Worm (Caenorhabditis elegans) whole organism, L4 larva: ENCODE results near the gene cutl-11.

Experiments used
- D1046.2 ChIP-seq: fragments of 200-800 bp; sonication (Bioruptor generic); IDR thresholded peaks from 2 replicates; pipeline ENCODE4 v1.3.6; 2022; ENCODE audit warnings: missing genetic modification characterization, missing compliant biosample characterization
- R02D3.7 ChIP-seq: fragments of 150-350 bp; sonication (generic microtip); optimal IDR thresholded peaks from 3 replicates; lab custom pipeline; 2014; ENCODE audit warnings: missing biosample characterization, missing genetic modification characterization
- T26A8.4 ChIP-seq: fragments of 200-800 bp; sonication (Bioruptor generic); IDR thresholded peaks from 2 replicates; pipeline ENCODE4 v1.3.6; 2022; ENCODE audit warnings: missing genetic modification characterization, missing compliant biosample characterization
- Y105C5A.15 ChIP-seq: fragments of 200-800 bp; sonication (Bioruptor generic); IDR thresholded peaks from 2 replicates; pipeline ENCODE4 v1.3.6; 2022; ENCODE audit warnings: missing genetic modification characterization, missing compliant biosample characterization
- Y48G9A.11 ChIP-seq: fragments of 200-800 bp; sonication (Bioruptor generic); IDR thresholded peaks from 2 replicates; pipeline ENCODE4 v1.3.6; 2022; ENCODE audit warnings: missing genetic modification reagents, missing genetic modification characterization, missing compliant biosample characterization
- ZK337.2 ChIP-seq: fragments of 200-800 bp; sonication (Bioruptor generic); IDR thresholded peaks from 2 replicates; pipeline ENCODE4 v1.3.6; 2022; ENCODE audit warnings: missing genetic modification reagents, missing genetic modification characterization, missing compliant biosample characterization
- aha-1 ChIP-seq: fragments of 150-350 bp; peaks from one replicate; lab custom pipeline; 2014; ENCODE audit warnings: missing biosample characterization, missing genetic modification characterization
- ama-1 ChIP-seq: fragments of 150-350 bp; optimal IDR thresholded peaks from 2 replicates; lab custom pipeline; 2014; ENCODE audit warnings: inconsistent platforms, mixed read lengths
- attf-4 ChIP-seq: sonication (generic microtip); optimal IDR thresholded peaks from 3 replicates; lab custom pipeline; 2017; ENCODE audit warnings: missing biosample characterization, missing genetic modification characterization
- cey-2 ChIP-seq: sonication (generic microtip); optimal IDR thresholded peaks from 3 replicates; lab custom pipeline; 2017; ENCODE audit warnings: missing genetic modification characterization, mild to moderate bottlenecking, missing compliant biosample characterization, antibody characterized with exemption, borderline replicate concordance; ENCODE audit not compliant: insufficient read depth
- ctbp-1 ChIP-seq: fragments of 200-800 bp; sonication (Bioruptor generic); IDR thresholded peaks from 2 replicates; pipeline ENCODE4 v1.3.6; 2022; ENCODE audit warnings: missing genetic modification reagents, missing genetic modification characterization, missing compliant biosample characterization
- daf-16 ChIP-seq, 3 experiments: sonication (generic microtip); optimal IDR thresholded peaks; 2 replicates each; lab custom pipeline; 2016 to 2017; ENCODE audit warnings: missing genetic modification characterization in 3 of 3, missing genetic modification reagents in 3 of 3, mild to moderate bottlenecking in 2 of 3, missing compliant biosample characterization in 2 of 3, missing biosample characterization in 1 of 3, moderate library complexity in 1 of 3
- daf-19 ChIP-seq: fragments of 200-800 bp; sonication (Bioruptor generic); conservative IDR thresholded peaks from 2 replicates; pipeline ENCODE4 v1.3.6; 2022; ENCODE audit warnings: missing genetic modification characterization, missing compliant biosample characterization
- dmd-6 ChIP-seq: fragments of 200-800 bp; sonication (Bioruptor generic); IDR thresholded peaks from 2 replicates; pipeline ENCODE4 v1.3.6; 2022; ENCODE audit warnings: missing genetic modification reagents, missing genetic modification characterization, missing compliant biosample characterization
- dmd-9 ChIP-seq: fragments of 200-800 bp; sonication (Bioruptor generic); IDR thresholded peaks from 2 replicates; pipeline ENCODE4 v1.3.6; 2022; ENCODE audit warnings: missing genetic modification reagents, missing genetic modification characterization, missing compliant biosample characterization
- dpl-1 ChIP-seq: fragments of 150-350 bp; optimal IDR thresholded peaks from 2 replicates; lab custom pipeline; 2014; ENCODE audit warnings: missing biosample characterization, missing genetic modification reagents, missing genetic modification characterization
- egl-27 ChIP-seq: sonication (generic microtip); optimal IDR thresholded peaks from 3 replicates; lab custom pipeline; 2017; ENCODE audit warnings: missing biosample characterization, missing genetic modification reagents, missing genetic modification characterization
- egl-43 ChIP-seq: fragments of 200-800 bp; sonication (Bioruptor generic); IDR thresholded peaks from 2 replicates; pipeline ENCODE4 v1.3.6; 2022; ENCODE audit warnings: missing genetic modification reagents, missing genetic modification characterization, missing compliant biosample characterization
- fkh-10 ChIP-seq: fragments of 150-350 bp; optimal IDR thresholded peaks from 2 replicates; lab custom pipeline; 2014; ENCODE audit warnings: missing biosample characterization, missing genetic modification reagents, missing genetic modification characterization
- fos-1 ChIP-seq: fragments of 150-350 bp; optimal IDR thresholded peaks from 2 replicates; lab custom pipeline; 2014; ENCODE audit warnings: missing biosample characterization, missing genetic modification characterization
- gei-8 ChIP-seq: fragments of 200-800 bp; sonication (Bioruptor generic); optimal IDR thresholded peaks from 2 replicates; lab custom pipeline; 2018; ENCODE audit warnings: mild to moderate bottlenecking, missing genetic modification characterization, missing compliant biosample characterization
- hif-1 ChIP-seq, 2 experiments: sonication (generic microtip); optimal IDR thresholded peaks; 2 replicates each; lab custom pipeline; 2016 to 2017; ENCODE audit warnings: missing compliant biosample characterization in 2 of 2, missing genetic modification characterization in 2 of 2, missing genetic modification reagents in 2 of 2, missing genotype in 2 of 2, mild to moderate bottlenecking in 1 of 2
- hlh-11 ChIP-seq: fragments of 200-800 bp; sonication (Bioruptor generic); optimal IDR thresholded peaks from 2 replicates; lab custom pipeline; 2018; ENCODE audit warnings: mild to moderate bottlenecking, missing genetic modification characterization, missing compliant biosample characterization
- jun-1 ChIP-seq: fragments of 150-350 bp; optimal IDR thresholded peaks from 2 replicates; lab custom pipeline; 2014; ENCODE audit warnings: missing biosample characterization, missing genetic modification reagents, missing genetic modification characterization
- lin-1 ChIP-seq: fragments of 200-800 bp; sonication (Bioruptor generic); IDR thresholded peaks from 2 replicates; pipeline ENCODE4 v1.3.6; 2022; ENCODE audit warnings: missing genetic modification reagents, missing genetic modification characterization, missing compliant biosample characterization
- lin-13 ChIP-seq: fragments of 150-350 bp; optimal IDR thresholded peaks from 2 replicates; lab custom pipeline; 2014; ENCODE audit warnings: missing biosample characterization, missing genetic modification reagents, missing genetic modification characterization
- lin-15B ChIP-seq: fragments of 150-350 bp; sonication (generic microtip); optimal IDR thresholded peaks from 3 replicates; lab custom pipeline; 2014; ENCODE audit warnings: missing biosample characterization, missing genetic modification characterization
- lin-29 ChIP-seq: fragments of 200-800 bp; sonication (Bioruptor generic); IDR thresholded peaks from 2 replicates; pipeline ENCODE4 v1.3.6; 2022; ENCODE audit warnings: missing genetic modification reagents, missing genetic modification characterization, missing compliant biosample characterization
- lin-38 ChIP-seq: fragments of 200-800 bp; sonication (Bioruptor generic); IDR thresholded peaks from 2 replicates; pipeline ENCODE4 v1.3.6; 2022; ENCODE audit warnings: missing genetic modification reagents, missing genetic modification characterization, missing compliant biosample characterization
- lin-39 ChIP-seq: fragments of 150-350 bp; optimal IDR thresholded peaks from 2 replicates; lab custom pipeline; 2014; ENCODE audit warnings: missing biosample characterization, missing genetic modification reagents, missing genetic modification characterization
- lsy-2 ChIP-seq, 2 experiments: fragments of 150-350 bp in 1 of 2; sonication (generic microtip) in 1 of 2; optimal IDR thresholded peaks; 2 replicates each; lab custom pipeline; 2014 to 2017; ENCODE audit warnings: missing biosample characterization in 2 of 2, missing genetic modification characterization in 2 of 2
- mdl-1 ChIP-seq, 2 experiments: fragments of 150-350 bp in 1 of 2; sonication (generic microtip) in 1 of 2; optimal IDR thresholded peaks; 2 replicates each; lab custom pipeline; 2014 to 2017; ENCODE audit warnings: missing biosample characterization in 2 of 2, missing genetic modification characterization in 2 of 2
- mxl-2 ChIP-seq: fragments of 200-800 bp; sonication (Bioruptor generic); conservative IDR thresholded peaks from 2 replicates; pipeline ENCODE4 v1.3.6; 2022; ENCODE audit warnings: missing genetic modification reagents, missing genetic modification characterization, missing compliant biosample characterization
- mxl-3 ChIP-seq: fragments of 200-800 bp; sonication (Bioruptor generic); optimal IDR thresholded peaks from 2 replicates; lab custom pipeline; 2018; ENCODE audit warnings: mild to moderate bottlenecking, missing genetic modification characterization, missing compliant biosample characterization
- nhr-11 ChIP-seq: fragments of 150-350 bp; optimal IDR thresholded peaks from 2 replicates; lab custom pipeline; 2014; ENCODE audit warnings: missing biosample characterization, missing genetic modification characterization
- nhr-111 ChIP-seq: fragments of 200-800 bp; sonication (Bioruptor generic); optimal IDR thresholded peaks from 2 replicates; lab custom pipeline; 2018; ENCODE audit warnings: mild to moderate bottlenecking, missing genetic modification characterization, missing compliant biosample characterization
- nhr-237 ChIP-seq: sonication (generic microtip); optimal IDR thresholded peaks from 2 replicates; lab custom pipeline; 2017; ENCODE audit warnings: missing biosample characterization, missing genetic modification characterization
- nhr-25 ChIP-seq: sonication (generic microtip); optimal IDR thresholded peaks from 2 replicates; lab custom pipeline; 2017; ENCODE audit warnings: missing genetic modification characterization, mild to moderate bottlenecking, missing compliant biosample characterization, antibody characterized with exemption, moderate library complexity, borderline replicate concordance; ENCODE audit not compliant: insufficient read depth
- nhr-28 ChIP-seq: fragments of 150-350 bp; optimal IDR thresholded peaks from 2 replicates; lab custom pipeline; 2014; ENCODE audit warnings: missing biosample characterization, missing genetic modification characterization
- nhr-41 ChIP-seq: fragments of 200-800 bp; sonication (Bioruptor generic); IDR thresholded peaks from 2 replicates; pipeline ENCODE4 v1.3.6; 2022; ENCODE audit warnings: missing genetic modification reagents, missing genetic modification characterization, missing compliant biosample characterization
- pha-4 ChIP-seq, 2 experiments: fragments of 150-350 bp in 1 of 2; fragments of 200-800 bp in 1 of 2; sonication (Bioruptor generic) in 1 of 2; IDR thresholded peaks in 1 of 2; optimal IDR thresholded peaks in 1 of 2; 2 replicates each; pipeline versions ENCODE4 v1.3.6 to Lab custom; 2014 to 2022; ENCODE audit warnings: missing genetic modification characterization in 2 of 2, missing genetic modification reagents in 2 of 2, missing biosample characterization in 1 of 2, missing compliant biosample characterization in 1 of 2
- rbr-2 ChIP-seq: sonication (generic microtip); optimal IDR thresholded peaks from 2 replicates; lab custom pipeline; 2016; ENCODE audit warnings: missing genotype, missing genetic modification characterization, missing compliant biosample characterization
- skn-1 ChIP-seq: fragments of 150-350 bp; optimal IDR thresholded peaks from 2 replicates; lab custom pipeline; 2014; ENCODE audit warnings: missing biosample characterization, missing genetic modification characterization
- spr-3 ChIP-seq: fragments of 200-800 bp; sonication (Bioruptor generic); optimal IDR thresholded peaks from 2 replicates; lab custom pipeline; 2018; ENCODE audit warnings: mild to moderate bottlenecking, missing genetic modification characterization, missing compliant biosample characterization
- tag-97 ChIP-seq: fragments of 200-800 bp; sonication (Bioruptor generic); IDR thresholded peaks from 2 replicates; pipeline ENCODE4 v1.3.6; 2022; ENCODE audit warnings: missing genetic modification characterization, missing compliant biosample characterization
- unc-130 ChIP-seq: sonication (generic microtip); optimal IDR thresholded peaks from 2 replicates; lab custom pipeline; 2016; ENCODE audit warnings: missing genetic modification reagents, missing genetic modification characterization, missing compliant biosample characterization
- unc-39 ChIP-seq: sonication (generic microtip); optimal IDR thresholded peaks from 2 replicates; lab custom pipeline; 2017; ENCODE audit warnings: missing biosample characterization, missing genetic modification characterization
- unc-62 ChIP-seq, 3 experiments: fragments of 150-350 bp in 1 of 3; sonication (generic microtip); optimal IDR thresholded peaks in 2 of 3; peaks in 1 of 3; 1 replicate in 1 of 3; 2 replicates in 2 of 3; lab custom pipeline; 2014 to 2017; ENCODE audit warnings: missing biosample characterization in 3 of 3, missing genetic modification characterization in 3 of 3, missing genetic modification reagents in 3 of 3, missing genotype in 1 of 3
- vab-7 ChIP-seq: fragments of 200-800 bp; sonication (Bioruptor generic); IDR thresholded peaks from 2 replicates; pipeline ENCODE4 v1.3.6; 2022; ENCODE audit warnings: missing genetic modification reagents, missing genetic modification characterization, missing compliant biosample characterization
- zfp-3 ChIP-seq: fragments of 200-800 bp; sonication (Bioruptor generic); conservative IDR thresholded peaks from 2 replicates; pipeline ENCODE4 v1.3.6; 2022; ENCODE audit warnings: missing genetic modification reagents, missing genetic modification characterization, missing compliant biosample characterization

The cutl-11 gene

ce11 chrX:11661625-11662024 is 11.0 kb upstream of the cutl-11 start, which contains the start of gene sfxn-1.5 (continued):
- TF ChIP-seq nhr-25 (no peak), lsy-2 (tag; optimal IDR thresholded peaks at IDR 0.05; lab: Kevin White, UChicago) (peak in 1 of 2 experiments; percentile 32), gei-8 (GFP tag; lab: Kevin White, UChicago) (no peak), dpl-1 (no peak), spr-3 (GFP tag; lab: Kevin White, UChicago) (no peak), dmd-6 (GFP tag; lab: Robert Waterston, UW) (peak; percentile 95), unc-130 (GFP tag; lab: Kevin White, UChicago) (no peak), lin-38 (GFP tag; lab: Robert Waterston, UW) (no peak), attf-4 (tag; lab: Kevin White, UChicago) (no peak), ama-1 (lab: Kevin White, UChicago) (no peak), D1046.2 (GFP tag; lab: Robert Waterston, UW) (no peak), unc-39 (no peak), lin-1 (GFP tag; lab: Robert Waterston, UW) (peak; percentile 75), tag-97 (no peak), lin-15B (no peak), zfp-3 (no peak), lin-29 (GFP tag; lab: Robert Waterston, UW) (no peak), ctbp-1 (no peak), ZK337.2 (no peak), vab-7 (GFP tag; lab: Robert Waterston, UW) (no peak), lin-39 (tag; lab: Kevin White, UChicago) (no peak), hif-1 (tag; optimal IDR thresholded peaks at IDR 0.05; lab: Kevin White, UChicago) (peak in 1 of 2 experiments; percentile 23), aha-1 (tag; lab: Kevin White, UChicago) (peak; percentile 32), lin-13 (GFP tag; lab: Kevin White, UChicago) (no peak), daf-16 (GFP tag; optimal IDR thresholded peaks at IDR 0.05; lab: Kevin White, UChicago) (no peak), daf-16 (tag; optimal IDR thresholded peaks at IDR 0.05; lab: Kevin White, UChicago) (peak; percentile 98), cey-2 (no peak), T26A8.4 (no peak), mdl-1 (tag; optimal IDR thresholded peaks at IDR 0.05; lab: Kevin White, UChicago) (peak in 1 of 2 experiments; percentile 83), daf-19 (no peak), nhr-28 (tag; lab: Kevin White, UChicago) (peak; percentile 90), Y48G9A.11 (GFP tag; lab: Robert Waterston, UW) (no peak), fkh-10 (GFP tag; lab: Kevin White, UChicago) (no peak), nhr-111 (GFP tag; lab: Kevin White, UChicago) (no peak), nhr-237 (tag; lab: Kevin White, UChicago) (no peak), pha-4 (GFP tag; IDR thresholded peaks at IDR 0.05; lab: Robert Waterston, UW) (peak; percentile 29; the same call in 1 of the 2 replicates), pha-4 (tag; optimal IDR thresholded peaks at IDR 0.05; lab: Kevin White, UChicago) (no peak), dmd-9 (GFP tag; lab: Robert Waterston, UW) (no peak), egl-43 (no peak), egl-27 (tag; lab: Kevin White, UChicago) (no peak), nhr-41 (no peak), mxl-2 (GFP tag; lab: Robert Waterston, UW) (no peak), nhr-11 (tag; lab: Kevin White, UChicago) (no peak), rbr-2 (no peak), fos-1 (tag; lab: Kevin White, UChicago) (no peak), unc-62 (GFP tag; optimal IDR thresholded peaks at IDR 0.05 in 1 of 2; lab: Kevin White, UChicago) (no peak), unc-62 (tag; optimal IDR thresholded peaks at IDR 0.05; lab: Kevin White, UChicago) (no peak), mxl-3 (GFP tag; lab: Kevin White, UChicago) (peak; percentile 55), jun-1 (tag; lab: Kevin White, UChicago) (no peak), hlh-11 (tag; lab: Kevin White, UChicago) (peak; percentile 82), R02D3.7 (tag; lab: Kevin White, UChicago) (no peak), skn-1 (tag; lab: Kevin White, UChicago) (no peak), Y105C5A.15 (no peak)
